Fruit fly (Drosophila melanogaster): ENCODE data around the gene stac.

Gene stac

DNA sequence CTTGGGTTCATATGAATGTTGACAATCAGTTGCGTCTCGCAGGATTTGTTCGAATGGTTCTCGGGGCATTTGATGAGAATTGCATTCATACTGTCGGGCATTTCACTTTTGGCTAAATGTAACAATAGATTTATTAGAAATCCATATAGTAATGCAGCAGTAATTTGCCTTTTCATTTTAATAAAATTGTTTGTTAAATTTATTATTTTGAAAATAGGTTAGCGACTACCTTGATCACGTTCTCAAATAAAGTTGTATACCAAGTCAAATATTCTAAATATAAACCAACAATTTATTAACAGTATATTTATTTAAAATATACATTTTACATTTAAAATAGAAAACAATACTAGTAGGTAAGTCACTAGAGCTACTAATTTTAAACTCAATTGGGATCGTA is 52.8 kb downstream of the stac start, which contains the start of gene CG34027:
Gene CG34027 (minus strand): TSS at position 101 of the 400 bp plus-strand sequence.
- TF ChIP-seq psq (optimal IDR thresholded peaks at IDR 0.05), result no peak

DNA sequence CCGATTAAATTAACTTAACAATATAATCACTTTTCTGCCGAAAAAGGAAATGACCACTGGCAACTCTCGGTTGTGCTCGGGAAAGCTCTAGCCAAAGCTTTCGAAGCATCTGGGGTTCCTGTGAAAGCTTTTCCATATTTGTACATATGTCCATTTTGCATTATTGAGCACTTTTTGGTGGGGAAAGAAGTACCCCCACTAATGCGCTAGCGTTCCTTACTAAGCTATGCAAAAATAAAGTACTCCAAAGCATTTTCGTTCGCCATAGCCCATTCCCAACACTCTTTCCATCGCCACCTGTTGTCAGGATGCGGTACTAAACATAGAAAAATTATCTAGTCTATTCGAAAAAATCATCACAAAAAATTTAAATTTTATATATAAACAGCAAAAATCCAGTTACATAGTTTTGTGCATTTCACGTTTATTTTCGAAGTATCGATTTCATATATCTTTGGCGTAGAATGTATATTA is 56.4 kb downstream of the stac start, which contains the start of gene Nepl16:
Gene Nepl16 (minus strand): TSS at position 51 of the 474 bp plus-strand sequence.
- TF ChIP-seq h (optimal IDR thresholded peaks at IDR 0.05) (peak; percentile 80), Sin3A (optimal IDR thresholded peaks at IDR 0.05) (no peak), ttk (optimal IDR thresholded peaks at IDR 0.05) (no peak), Myc (optimal IDR thresholded peaks at IDR 0.05) (no peak)
